Worm (Caenorhabditis elegans) whole organism, mixed stage, embryonic: ENCODE data around the gene warf-1.
"Not testable (repeated sequence)": the region's sequence is repeated elsewhere in the genome, so short reads cannot be mapped to it uniquely, and the experiment has no call there.

Experiments used
- M03D4.4 ChIP-seq: sonication (generic microtip); optimal IDR thresholded peaks from 2 replicates; lab custom pipeline; 2017; ENCODE audit warnings: mild to moderate bottlenecking, missing genetic modification characterization, missing compliant biosample characterization
- ceh-83 ChIP-seq: fragments of 200-800 bp; sonication (Bioruptor generic); optimal IDR thresholded peaks from 2 replicates; lab custom pipeline; 2018; ENCODE audit warnings: mild to moderate bottlenecking, missing genetic modification characterization, missing compliant biosample characterization
- ces-1 ChIP-seq: fragments of 150-350 bp; optimal IDR thresholded peaks from 2 replicates; lab custom pipeline; 2014; ENCODE audit warnings: missing biosample characterization, missing genetic modification reagents, missing genetic modification characterization
- elt-1 ChIP-seq: sonication (generic microtip); optimal IDR thresholded peaks from 2 replicates; lab custom pipeline; 2017; ENCODE audit warnings: missing genetic modification characterization, mild to moderate bottlenecking, missing compliant biosample characterization, antibody characterized with exemption, moderate library complexity, borderline replicate concordance; ENCODE audit not compliant: insufficient read depth
- elt-3 ChIP-seq: fragments of 150-350 bp; optimal IDR thresholded peaks from 2 replicates; lab custom pipeline; 2014; ENCODE audit warnings: missing biosample characterization, missing genetic modification characterization
- flh-1 ChIP-seq: fragments of 200-800 bp; sonication (Bioruptor generic); optimal IDR thresholded peaks from 2 replicates; lab custom pipeline; 2018; ENCODE audit warnings: mild to moderate bottlenecking, missing genetic modification characterization, moderate library complexity, missing compliant biosample characterization
- ham-2 ChIP-seq: fragments of 200-800 bp; sonication (Bioruptor generic); optimal IDR thresholded peaks from 2 replicates; lab custom pipeline; 2018; ENCODE audit warnings: mild to moderate bottlenecking, missing genetic modification characterization, missing compliant biosample characterization
- hlh-1 ChIP-seq: fragments of 150-350 bp; optimal IDR thresholded peaks from 2 replicates; lab custom pipeline; 2014; ENCODE audit warnings: missing biosample characterization, missing genetic modification reagents, missing genetic modification characterization
- lin-13 ChIP-seq: fragments of 150-350 bp; optimal IDR thresholded peaks from 2 replicates; lab custom pipeline; 2014; ENCODE audit warnings: missing biosample characterization, missing genetic modification characterization
- lin-32 ChIP-seq: fragments of 200-800 bp; sonication (Bioruptor generic); optimal IDR thresholded peaks from 2 replicates; lab custom pipeline; 2018; ENCODE audit warnings: mild to moderate bottlenecking, missing genetic modification characterization, missing compliant biosample characterization
- mls-2 ChIP-seq: sonication (generic microtip); optimal IDR thresholded peaks from 2 replicates; lab custom pipeline; 2016; ENCODE audit warnings: mild to moderate bottlenecking, missing genetic modification characterization, moderate library complexity, missing compliant biosample characterization
- nhr-12 ChIP-seq: fragments of 150-350 bp; optimal IDR thresholded peaks from 2 replicates; lab custom pipeline; 2014; ENCODE audit warnings: missing biosample characterization, missing genetic modification characterization
- nhr-2 ChIP-seq: fragments of 150-350 bp; optimal IDR thresholded peaks from 2 replicates; lab custom pipeline; 2014; ENCODE audit warnings: missing biosample characterization, missing genetic modification characterization
- nhr-28 ChIP-seq: fragments of 150-350 bp; optimal IDR thresholded peaks from 2 replicates; lab custom pipeline; 2014; ENCODE audit warnings: missing biosample characterization, missing genetic modification characterization
- pha-4 ChIP-seq: fragments of 150-350 bp; optimal IDR thresholded peaks from 2 replicates; lab custom pipeline; 2018; ENCODE audit warnings: missing biosample characterization, missing genetic modification reagents, missing genetic modification characterization
- sem-2 ChIP-seq: fragments of 200-800 bp; sonication (Bioruptor generic); optimal IDR thresholded peaks from 2 replicates; lab custom pipeline; 2018; ENCODE audit warnings: mild to moderate bottlenecking, missing genetic modification characterization, missing compliant biosample characterization
- snpc-4 ChIP-seq: fragments of 150-350 bp; optimal IDR thresholded peaks from 2 replicates; lab custom pipeline; 2014; ENCODE audit warnings: missing biosample characterization, missing genetic modification characterization
- sptf-1 ChIP-seq: sonication (generic microtip); optimal IDR thresholded peaks from 2 replicates; lab custom pipeline; 2017; ENCODE audit warnings: mild to moderate bottlenecking, missing genetic modification characterization, moderate library complexity, missing compliant biosample characterization
- tbx-8 ChIP-seq: fragments of 200-800 bp; sonication (Bioruptor generic); optimal IDR thresholded peaks from 2 replicates; lab custom pipeline; 2018; ENCODE audit warnings: mild to moderate bottlenecking, missing genetic modification characterization, moderate library complexity, missing compliant biosample characterization
- unc-39 ChIP-seq: fragments of 150-350 bp; optimal IDR thresholded peaks from 2 replicates; lab custom pipeline; 2014; ENCODE audit warnings: missing biosample characterization, missing genetic modification characterization
- unc-62 ChIP-seq: fragments of 150-350 bp; optimal IDR thresholded peaks from 2 replicates; lab custom pipeline; 2014; ENCODE audit warnings: missing biosample characterization, missing genetic modification reagents, missing genetic modification characterization
- zip-8 ChIP-seq: fragments of 150-350 bp; optimal IDR thresholded peaks from 2 replicates; lab custom pipeline; 2014; ENCODE audit warnings: missing biosample characterization, missing genetic modification characterization

Gene warf-1

DNA sequence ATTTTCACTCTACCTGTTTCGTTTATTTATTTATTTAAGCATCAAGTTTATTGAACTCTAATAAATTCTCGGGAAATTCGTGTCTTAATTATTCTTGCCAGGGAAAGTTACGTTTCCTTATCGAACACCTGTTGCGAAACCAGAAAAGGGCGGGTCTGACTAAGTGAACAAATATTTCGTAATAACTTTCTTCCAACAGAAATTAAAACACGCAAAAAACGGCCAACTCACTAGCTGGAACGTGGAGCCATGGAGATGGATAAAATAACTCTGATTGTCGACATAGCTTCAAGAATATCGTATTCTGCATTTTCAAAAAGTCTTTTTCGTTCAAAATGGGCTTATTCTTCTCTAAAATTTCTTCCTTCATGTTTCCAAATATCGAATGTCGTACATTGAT is at the start of gene warf-1:
TSS of gene warf-1 (plus strand) at position 209 of the 400 bp plus-strand sequence.
- TF ChIP-seq flh-1; unc-39 (tag; lab: Kevin White, UChicago); tbx-8 (GFP tag; lab: Kevin White, UChicago): not testable (repeated sequence)

DNA sequence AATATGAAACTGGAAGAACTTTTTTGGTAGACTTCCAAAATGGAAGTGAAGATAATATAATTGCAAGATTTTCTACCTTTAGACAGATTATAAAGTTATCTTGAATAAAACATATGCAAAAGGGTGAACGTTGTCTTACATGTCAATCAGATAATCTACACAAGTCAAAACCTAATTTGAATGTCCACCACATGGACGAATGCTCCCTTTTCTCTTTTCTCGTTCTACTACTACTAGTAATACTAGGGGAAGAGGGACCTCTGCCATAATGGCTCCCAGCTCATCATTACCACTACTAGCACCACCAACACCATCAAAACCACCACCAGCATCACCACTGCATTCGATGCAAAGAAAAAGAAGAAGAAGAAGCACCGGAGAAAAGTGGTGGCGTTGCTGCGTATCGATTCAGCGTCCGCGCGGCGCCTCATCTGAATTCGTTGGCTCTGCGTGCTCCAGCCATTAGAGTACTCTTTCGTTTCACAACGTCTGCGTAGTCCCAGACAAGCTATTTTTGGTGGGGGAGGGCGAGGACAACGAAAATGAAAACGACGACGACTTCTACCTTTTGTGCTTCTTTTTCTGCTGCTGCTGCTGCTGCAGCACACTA is 49.2 kb upstream of the warf-1 start:
- TF ChIP-seq ces-1 (GFP tag; lab: Kevin White, UChicago) (peak; percentile 85), nhr-28 (tag; lab: Kevin White, UChicago) (no peak)

DNA sequence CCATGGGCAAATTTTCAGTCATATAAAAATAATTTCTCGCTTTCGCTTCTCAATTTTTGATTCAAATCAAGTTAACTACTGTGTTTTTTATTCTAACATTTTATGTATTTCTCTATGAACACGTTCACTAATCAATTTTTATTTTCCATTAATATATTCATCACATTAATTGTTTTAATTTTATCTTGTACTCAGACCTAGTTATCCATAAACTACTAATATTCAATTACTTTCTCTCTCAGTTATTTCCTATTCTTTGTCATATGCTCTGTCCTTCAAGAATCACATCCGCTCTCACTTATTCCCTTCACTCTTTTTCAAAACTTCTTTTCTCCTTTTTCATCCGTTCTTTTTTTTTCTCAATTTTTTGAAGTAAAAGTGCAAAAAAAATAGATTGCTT is 47.6 kb upstream of the warf-1 start:
- TF ChIP-seq hlh-1 (tag; lab: Kevin White, UChicago), result no peak
- TF ChIP-seq snpc-4, result no peak
- TF ChIP-seq flh-1, result no peak
- no peak for TF ChIP-seq ham-2
- peak; percentile 62 for TF ChIP-seq ces-1 (GFP tag; lab: Kevin White, UChicago)
- no peak for TF ChIP-seq nhr-2 (tag; lab: Kevin White, UChicago)

DNA sequence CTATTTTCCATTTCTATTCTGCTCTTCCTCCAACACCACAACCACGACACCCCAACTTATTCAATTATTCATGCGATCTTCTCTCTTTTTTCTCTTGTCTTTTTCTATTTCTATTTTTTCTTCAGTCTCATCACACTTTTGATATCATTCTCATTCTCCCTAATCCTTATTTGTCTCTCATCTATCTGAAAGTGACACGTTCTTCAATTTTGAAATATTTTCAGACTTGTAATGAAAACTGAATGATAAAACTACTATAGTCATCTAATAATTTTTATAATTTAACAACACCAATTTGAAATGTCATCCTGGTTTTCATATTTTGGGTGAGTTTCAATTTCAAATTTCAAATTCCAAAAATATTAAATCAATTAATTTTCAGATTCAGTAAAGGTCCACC is 46.0 kb upstream of the warf-1 start, which contains the start of gene cla-1:
TSS of gene cla-1 (plus strand) at position 301 of the 400 bp plus-strand sequence.
- TF ChIP-seq ces-1 (GFP tag; lab: Kevin White, UChicago) (peak; percentile 61), ham-2 (no peak)

DNA sequence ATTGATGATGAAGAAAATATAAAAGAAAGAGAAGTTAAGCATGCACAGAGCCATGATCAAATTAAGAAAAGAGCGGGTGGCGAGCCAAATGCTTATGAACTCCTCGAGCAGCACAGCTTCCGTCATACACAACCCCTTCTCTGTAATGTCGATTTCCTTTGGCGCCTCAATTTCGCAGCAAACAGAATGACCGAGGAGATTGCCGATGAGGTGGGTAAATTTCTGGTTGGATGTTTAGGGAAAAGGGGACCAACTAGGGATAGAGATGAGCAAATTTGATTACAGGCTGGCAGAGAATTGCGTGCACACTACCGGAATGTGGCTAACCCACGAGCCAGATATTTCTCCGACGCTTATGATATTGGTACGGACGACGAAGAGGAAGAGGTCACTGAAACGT is 29.2 kb upstream of the warf-1 start:
- TF ChIP-seq ham-2 (no peak), ces-1 (GFP tag; lab: Kevin White, UChicago) (peak; percentile 79)

DNA sequence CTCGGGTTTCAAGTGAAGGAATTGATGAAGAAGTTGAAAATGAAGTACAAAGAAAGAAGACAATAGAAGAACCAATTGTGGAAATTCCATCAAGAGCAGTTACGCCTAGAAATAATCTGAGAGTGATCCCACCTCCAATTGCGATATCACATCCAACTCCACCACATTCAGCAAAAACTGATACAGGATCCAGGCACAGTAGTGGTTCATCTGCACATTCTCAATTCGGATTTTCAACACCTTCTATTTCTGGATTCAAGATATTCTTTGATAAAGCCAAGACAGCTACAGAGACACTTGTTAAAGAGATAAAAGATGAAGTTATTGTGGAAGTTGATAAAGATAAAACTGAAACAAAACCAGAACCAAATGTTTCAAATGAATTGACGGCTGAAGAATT is 26.5 kb upstream of the warf-1 start:
- TF ChIP-seq lin-13, result no peak
- TF ChIP-seq elt-3 (tag; lab: Kevin White, UChicago), result no peak
- TF ChIP-seq unc-62 (GFP tag; lab: Kevin White, UChicago), result no peak
- no peak for TF ChIP-seq mls-2 (tag; lab: Kevin White, UChicago)
- no peak for TF ChIP-seq nhr-12 (tag; lab: Kevin White, UChicago)
- TF ChIP-seq zip-8 (tag; lab: Kevin White, UChicago), result no peak
- no peak for TF ChIP-seq elt-1
- TF ChIP-seq pha-4, result no peak
- no peak for TF ChIP-seq M03D4.4 (tag; lab: Kevin White, UChicago)
- TF ChIP-seq lin-32 (GFP tag; lab: Kevin White, UChicago), result no peak
- TF ChIP-seq, all 35 proteins: peak for 0

DNA sequence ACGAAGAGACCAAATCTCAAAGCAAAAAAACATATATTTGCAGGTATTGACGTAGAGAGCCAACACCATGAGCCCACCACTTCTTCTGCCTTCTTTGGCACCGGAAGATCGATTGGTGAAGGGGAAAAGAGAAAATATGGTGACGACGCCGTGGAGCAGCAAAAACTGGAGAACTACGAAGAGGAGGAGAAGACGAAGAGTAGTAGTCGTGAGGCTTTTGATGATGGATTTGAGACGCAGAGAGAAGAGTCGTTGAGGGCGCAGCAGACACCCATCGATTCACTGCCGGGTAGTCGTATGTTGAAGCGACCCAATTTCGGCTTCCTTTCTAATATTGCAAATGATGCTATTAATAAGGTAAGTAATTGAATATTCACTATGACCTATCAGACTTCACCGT is 23.2 kb upstream of the warf-1 start:
- TF ChIP-seq mls-2 (tag; lab: Kevin White, UChicago) (no peak), sptf-1 (peak; percentile 1), ces-1 (GFP tag; lab: Kevin White, UChicago) (peak; percentile 53)

DNA sequence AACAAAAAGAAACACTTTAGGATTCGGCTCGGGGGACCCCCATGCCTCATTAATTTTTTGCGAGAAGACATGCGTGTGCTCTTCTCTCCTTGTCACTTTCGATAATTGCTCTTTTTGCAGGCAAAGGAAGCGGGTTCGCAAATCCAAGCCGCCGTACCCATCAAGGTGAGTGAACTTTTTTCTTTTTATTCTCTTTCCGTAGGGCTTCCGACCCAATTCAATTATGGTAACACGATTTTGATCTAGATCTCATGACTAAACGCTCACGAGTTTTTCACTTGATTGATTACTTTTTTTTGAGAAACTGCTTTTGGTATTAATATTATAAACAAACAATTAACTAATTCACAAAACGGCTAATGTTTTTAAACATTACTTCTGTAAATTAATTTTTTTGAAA is 22.1 kb upstream of the warf-1 start:
- TF ChIP-seq ces-1 (GFP tag; lab: Kevin White, UChicago), result peak; percentile 85
- no peak for TF ChIP-seq sem-2 (GFP tag; lab: Kevin White, UChicago)

DNA sequence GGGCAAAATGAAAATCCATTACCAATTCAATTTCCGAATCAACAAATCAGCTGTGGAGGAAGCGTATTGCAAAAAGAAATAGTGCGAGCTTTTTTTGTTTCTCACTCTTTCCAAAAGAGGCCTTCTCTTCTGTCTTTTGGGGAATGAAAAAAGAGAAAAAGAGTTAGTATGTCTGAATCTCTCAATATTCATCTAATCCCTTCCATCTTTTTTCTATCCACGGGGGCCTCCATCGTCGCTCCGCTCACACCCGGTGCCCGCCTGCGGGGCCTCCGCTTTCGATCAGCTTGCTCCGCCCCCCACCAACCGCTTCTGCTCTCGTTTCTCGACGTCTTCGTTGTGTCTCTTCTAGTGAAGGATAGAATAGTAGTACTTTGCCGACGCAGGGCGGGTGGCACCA is 15.3 kb upstream of the warf-1 start:
- TF ChIP-seq sptf-1 (peak; percentile 57), ces-1 (GFP tag; lab: Kevin White, UChicago) (peak; percentile 67), ceh-83 (GFP tag; lab: Kevin White, UChicago) (no peak), nhr-28 (tag; lab: Kevin White, UChicago) (no peak)
